Worm (Caenorhabditis elegans) whole organism, L4 larva: ENCODE results near the gene T16G1.4.

Source experiments
- D1046.2 ChIP-seq: fragments of 200-800 bp; sonication (Bioruptor generic); IDR thresholded peaks from 2 replicates; pipeline ENCODE4 v1.3.6; 2022; ENCODE audit warnings: missing genetic modification characterization, missing compliant biosample characterization
- F37D6.2 ChIP-seq: sonication (generic microtip); optimal IDR thresholded peaks from 2 replicates; lab custom pipeline; 2016; ENCODE audit warnings: mild to moderate bottlenecking, missing genetic modification characterization, missing compliant biosample characterization
- R02D3.7 ChIP-seq: fragments of 150-350 bp; sonication (generic microtip); optimal IDR thresholded peaks from 3 replicates; lab custom pipeline; 2014; ENCODE audit warnings: missing biosample characterization, missing genetic modification characterization
- T20F7.1 ChIP-seq: fragments of 200-800 bp; sonication (Bioruptor generic); optimal IDR thresholded peaks from 2 replicates; lab custom pipeline; 2018; ENCODE audit warnings: mild to moderate bottlenecking, missing genetic modification characterization, missing compliant biosample characterization
- Y105C5A.15 ChIP-seq: fragments of 200-800 bp; sonication (Bioruptor generic); IDR thresholded peaks from 2 replicates; pipeline ENCODE4 v1.3.6; 2022; ENCODE audit warnings: missing genetic modification characterization, missing compliant biosample characterization
- Y48G9A.11 ChIP-seq: fragments of 200-800 bp; sonication (Bioruptor generic); IDR thresholded peaks from 2 replicates; pipeline ENCODE4 v1.3.6; 2022; ENCODE audit warnings: missing genetic modification reagents, missing genetic modification characterization, missing compliant biosample characterization
- ZK546.5 ChIP-seq, 2 experiments: sonication (generic microtip); optimal IDR thresholded peaks; 2 replicates each; lab custom pipeline; 2017; ENCODE audit warnings: missing biosample characterization in 2 of 2, missing genetic modification characterization in 2 of 2
- ama-1 ChIP-seq: fragments of 150-350 bp; optimal IDR thresholded peaks from 2 replicates; lab custom pipeline; 2014; ENCODE audit warnings: inconsistent platforms, mixed read lengths
- attf-4 ChIP-seq: sonication (generic microtip); optimal IDR thresholded peaks from 3 replicates; lab custom pipeline; 2017; ENCODE audit warnings: missing biosample characterization, missing genetic modification characterization
- ceh-20 ChIP-seq: fragments of 200-800 bp; sonication (Bioruptor generic); IDR thresholded peaks from 2 replicates; pipeline ENCODE4 v1.3.6; 2022; ENCODE audit warnings: missing genetic modification reagents, missing genetic modification characterization, missing compliant biosample characterization
- ceh-82 ChIP-seq: sonication (generic microtip); optimal IDR thresholded peaks from 2 replicates; lab custom pipeline; 2017; ENCODE audit warnings: missing biosample characterization, missing genetic modification characterization
- ctbp-1 ChIP-seq: fragments of 200-800 bp; sonication (Bioruptor generic); IDR thresholded peaks from 2 replicates; pipeline ENCODE4 v1.3.6; 2022; ENCODE audit warnings: missing genetic modification reagents, missing genetic modification characterization, missing compliant biosample characterization
- daf-12 ChIP-seq: fragments of 150-350 bp; optimal IDR thresholded peaks from 2 replicates; lab custom pipeline; 2014; ENCODE audit warnings: missing biosample characterization, missing genetic modification reagents, missing genetic modification characterization
- daf-16 ChIP-seq, 3 experiments: sonication (generic microtip); optimal IDR thresholded peaks; 2 replicates each; lab custom pipeline; 2016 to 2017; ENCODE audit warnings: missing genetic modification characterization in 3 of 3, missing genetic modification reagents in 3 of 3, mild to moderate bottlenecking in 2 of 3, missing compliant biosample characterization in 2 of 3, missing biosample characterization in 1 of 3, moderate library complexity in 1 of 3
- daf-19 ChIP-seq: fragments of 200-800 bp; sonication (Bioruptor generic); conservative IDR thresholded peaks from 2 replicates; pipeline ENCODE4 v1.3.6; 2022; ENCODE audit warnings: missing genetic modification characterization, missing compliant biosample characterization
- dmd-6 ChIP-seq: fragments of 200-800 bp; sonication (Bioruptor generic); IDR thresholded peaks from 2 replicates; pipeline ENCODE4 v1.3.6; 2022; ENCODE audit warnings: missing genetic modification reagents, missing genetic modification characterization, missing compliant biosample characterization
- dpl-1 ChIP-seq: fragments of 150-350 bp; optimal IDR thresholded peaks from 2 replicates; lab custom pipeline; 2014; ENCODE audit warnings: missing biosample characterization, missing genetic modification reagents, missing genetic modification characterization
- duxl-1 ChIP-seq: sonication (generic microtip); optimal IDR thresholded peaks from 2 replicates; lab custom pipeline; 2016; ENCODE audit warnings: mild to moderate bottlenecking, missing genetic modification characterization, moderate library complexity, missing compliant biosample characterization; ENCODE audit not compliant: poor library complexity
- dve-1 ChIP-seq: sonication (generic microtip); optimal IDR thresholded peaks from 2 replicates; lab custom pipeline; 2017; ENCODE audit warnings: antibody characterized with exemption, mild to moderate bottlenecking, missing genetic modification characterization, missing compliant biosample characterization; ENCODE audit not compliant: insufficient read depth
- egl-27 ChIP-seq: sonication (generic microtip); optimal IDR thresholded peaks from 3 replicates; lab custom pipeline; 2017; ENCODE audit warnings: missing biosample characterization, missing genetic modification reagents, missing genetic modification characterization
- egl-43 ChIP-seq: fragments of 200-800 bp; sonication (Bioruptor generic); IDR thresholded peaks from 2 replicates; pipeline ENCODE4 v1.3.6; 2022; ENCODE audit warnings: missing genetic modification reagents, missing genetic modification characterization, missing compliant biosample characterization
- gei-8 ChIP-seq: fragments of 200-800 bp; sonication (Bioruptor generic); optimal IDR thresholded peaks from 2 replicates; lab custom pipeline; 2018; ENCODE audit warnings: mild to moderate bottlenecking, missing genetic modification characterization, missing compliant biosample characterization
- hlh-30 ChIP-seq: sonication (generic microtip); optimal IDR thresholded peaks from 2 replicates; lab custom pipeline; 2017; ENCODE audit warnings: antibody characterized with exemption, mild to moderate bottlenecking, missing genetic modification characterization, missing compliant biosample characterization; ENCODE audit not compliant: insufficient read depth
- jun-1 ChIP-seq: fragments of 150-350 bp; optimal IDR thresholded peaks from 2 replicates; lab custom pipeline; 2014; ENCODE audit warnings: missing biosample characterization, missing genetic modification reagents, missing genetic modification characterization
- lim-7 ChIP-seq: fragments of 200-800 bp; sonication (Bioruptor generic); IDR thresholded peaks from 2 replicates; pipeline ENCODE4 v1.3.6; 2022; ENCODE audit warnings: missing genetic modification characterization, missing compliant biosample characterization
- lin-15B ChIP-seq: fragments of 150-350 bp; sonication (generic microtip); optimal IDR thresholded peaks from 3 replicates; lab custom pipeline; 2014; ENCODE audit warnings: missing biosample characterization, missing genetic modification characterization
- lin-29 ChIP-seq: fragments of 200-800 bp; sonication (Bioruptor generic); IDR thresholded peaks from 2 replicates; pipeline ENCODE4 v1.3.6; 2022; ENCODE audit warnings: missing genetic modification reagents, missing genetic modification characterization, missing compliant biosample characterization
- madf-9 ChIP-seq: fragments of 200-800 bp; sonication (Bioruptor generic); conservative IDR thresholded peaks from 2 replicates; pipeline ENCODE4 v1.3.6; 2022; ENCODE audit warnings: missing genetic modification reagents, missing genetic modification characterization, missing compliant biosample characterization
- mep-1 ChIP-seq: fragments of 150-350 bp; sonication (generic microtip); optimal IDR thresholded peaks from 3 replicates; lab custom pipeline; 2014; ENCODE audit warnings: missing biosample characterization, missing genetic modification characterization
- mes-2 ChIP-seq: sonication (generic microtip); optimal IDR thresholded peaks from 2 replicates; lab custom pipeline; 2016; ENCODE audit warnings: missing genotype, mild to moderate bottlenecking, missing genetic modification characterization, missing compliant biosample characterization; ENCODE audit not compliant: poor library complexity, severe bottlenecking
- mxl-2 ChIP-seq: fragments of 200-800 bp; sonication (Bioruptor generic); conservative IDR thresholded peaks from 2 replicates; pipeline ENCODE4 v1.3.6; 2022; ENCODE audit warnings: missing genetic modification reagents, missing genetic modification characterization, missing compliant biosample characterization
- nhr-102 ChIP-seq: sonication (generic microtip); optimal IDR thresholded peaks from 2 replicates; lab custom pipeline; 2016; ENCODE audit warnings: mild to moderate bottlenecking, missing genetic modification characterization, moderate library complexity, missing compliant biosample characterization
- nhr-25 ChIP-seq: sonication (generic microtip); optimal IDR thresholded peaks from 2 replicates; lab custom pipeline; 2017; ENCODE audit warnings: missing genetic modification characterization, mild to moderate bottlenecking, missing compliant biosample characterization, antibody characterized with exemption, moderate library complexity, borderline replicate concordance; ENCODE audit not compliant: insufficient read depth
- nhr-48 ChIP-seq: sonication (generic microtip); optimal IDR thresholded peaks from 2 replicates; lab custom pipeline; 2016; ENCODE audit warnings: mild to moderate bottlenecking, missing genetic modification characterization, missing compliant biosample characterization
- nhr-6 ChIP-seq: fragments of 150-350 bp; optimal IDR thresholded peaks from 2 replicates; lab custom pipeline; 2014; ENCODE audit warnings: missing biosample characterization, missing genetic modification characterization
- nhr-76 ChIP-seq: fragments of 150-350 bp; optimal IDR thresholded peaks from 2 replicates; lab custom pipeline; 2014; ENCODE audit warnings: missing biosample characterization, missing genetic modification characterization
- nhr-77 ChIP-seq: fragments of 150-350 bp; optimal IDR thresholded peaks from 2 replicates; lab custom pipeline; 2014; ENCODE audit warnings: missing biosample characterization, missing genetic modification characterization
- php-3 ChIP-seq: fragments of 200-800 bp; sonication (Bioruptor generic); IDR thresholded peaks from 2 replicates; pipeline ENCODE4 v1.3.6; 2022; ENCODE audit warnings: missing genetic modification reagents, missing genetic modification characterization, missing compliant biosample characterization
- pqm-1 ChIP-seq: sonication (generic microtip); optimal IDR thresholded peaks from 2 replicates; lab custom pipeline; 2017; ENCODE audit warnings: missing biosample characterization, missing genetic modification characterization
- set-16 ChIP-seq: fragments of 200-800 bp; sonication (Bioruptor generic); IDR thresholded peaks from 2 replicates; pipeline ENCODE4 v1.3.6; 2022; ENCODE audit warnings: missing genetic modification reagents, missing genetic modification characterization, missing compliant biosample characterization
- skn-1 ChIP-seq: fragments of 150-350 bp; optimal IDR thresholded peaks from 2 replicates; lab custom pipeline; 2014; ENCODE audit warnings: missing biosample characterization, missing genetic modification characterization
- snpc-1.2 ChIP-seq: fragments of 200-800 bp; sonication (Bioruptor generic); IDR thresholded peaks from 2 replicates; pipeline ENCODE4 v1.3.6; 2022; ENCODE audit warnings: missing genetic modification reagents, missing genetic modification characterization, missing compliant biosample characterization
- snpc-4 ChIP-seq: fragments of 150-350 bp; optimal IDR thresholded peaks from 2 replicates; lab custom pipeline; 2014; ENCODE audit warnings: missing biosample characterization, missing genetic modification characterization
- spr-3 ChIP-seq: fragments of 200-800 bp; sonication (Bioruptor generic); optimal IDR thresholded peaks from 2 replicates; lab custom pipeline; 2018; ENCODE audit warnings: mild to moderate bottlenecking, missing genetic modification characterization, missing compliant biosample characterization
- tra-1 ChIP-seq: fragments of 200-800 bp; sonication (Bioruptor generic); IDR thresholded peaks from 2 replicates; pipeline ENCODE4 v1.3.6; 2022; ENCODE audit warnings: missing genetic modification reagents, missing genetic modification characterization, missing compliant biosample characterization
- unc-130 ChIP-seq: sonication (generic microtip); optimal IDR thresholded peaks from 2 replicates; lab custom pipeline; 2016; ENCODE audit warnings: missing genetic modification reagents, missing genetic modification characterization, missing compliant biosample characterization
- unc-39 ChIP-seq: sonication (generic microtip); optimal IDR thresholded peaks from 2 replicates; lab custom pipeline; 2017; ENCODE audit warnings: missing biosample characterization, missing genetic modification characterization
- vab-7 ChIP-seq: fragments of 200-800 bp; sonication (Bioruptor generic); IDR thresholded peaks from 2 replicates; pipeline ENCODE4 v1.3.6; 2022; ENCODE audit warnings: missing genetic modification reagents, missing genetic modification characterization, missing compliant biosample characterization
- zag-1 ChIP-seq: fragments of 150-350 bp; optimal IDR thresholded peaks from 2 replicates; lab custom pipeline; 2014; ENCODE audit warnings: missing biosample characterization, missing genetic modification characterization
- zfp-3 ChIP-seq: fragments of 200-800 bp; sonication (Bioruptor generic); conservative IDR thresholded peaks from 2 replicates; pipeline ENCODE4 v1.3.6; 2022; ENCODE audit warnings: missing genetic modification reagents, missing genetic modification characterization, missing compliant biosample characterization
- zip-11 ChIP-seq: fragments of 200-800 bp; sonication (Bioruptor generic); IDR thresholded peaks from 2 replicates; pipeline ENCODE4 v1.3.6; 2022; ENCODE audit warnings: missing genetic modification characterization, missing compliant biosample characterization
- zip-2 ChIP-seq: fragments of 150-350 bp; optimal IDR thresholded peaks from 2 replicates; lab custom pipeline; 2014; ENCODE audit warnings: missing biosample characterization, missing genetic modification characterization

The T16G1.4 gene

ce11 chrV:12921680-12922079, 20.0 kb downstream of the T16G1.4 start (continued):
- no peak for TF ChIP-seq madf-9 (GFP tag; lab: Robert Waterston, UW)
- TF ChIP-seq skn-1 (tag; lab: Kevin White, UChicago), result no peak
- TF ChIP-seq zip-11, result no peak
- no peak for TF ChIP-seq F37D6.2
- TF ChIP-seq set-16 (GFP tag; lab: Robert Waterston, UW), result no peak
- TF ChIP-seq unc-130 (GFP tag; lab: Kevin White, UChicago), result no peak
- TF ChIP-seq ceh-20, result no peak
- no peak for TF ChIP-seq zag-1 (tag; lab: Kevin White, UChicago)
- TF ChIP-seq zip-2 (tag; lab: Kevin White, UChicago), result no peak
- no peak for TF ChIP-seq ZK546.5 (tag; optimal IDR thresholded peaks at IDR 0.05; lab: Kevin White, UChicago)
- peak; percentile 61 for TF ChIP-seq dve-1 (tag; lab: Kevin White, UChicago)
- TF ChIP-seq nhr-77, result peak; percentile 25
- peak; percentile 52; the same call in 1 of the 2 replicates for TF ChIP-seq php-3 (GFP tag; lab: Robert Waterston, UW)
- TF ChIP-seq mes-2 (tag; lab: Kevin White, UChicago), result no peak
- no peak for TF ChIP-seq nhr-102
- TF ChIP-seq lin-15B (tag; lab: Kevin White, UChicago), result no peak
- no peak for TF ChIP-seq nhr-25 (tag; lab: Kevin White, UChicago)
- peak; percentile 76 for TF ChIP-seq pqm-1 (tag; lab: Kevin White, UChicago)
- no peak for TF ChIP-seq snpc-4 (tag; lab: Kevin White, UChicago)
- no peak for TF ChIP-seq ctbp-1 (GFP tag; lab: Robert Waterston, UW)
- TF ChIP-seq egl-27 (tag; lab: Kevin White, UChicago), result no peak
- TF ChIP-seq lin-29 (GFP tag; lab: Robert Waterston, UW), result no peak
- TF ChIP-seq nhr-76 (tag; lab: Kevin White, UChicago), result no peak
- no peak for TF ChIP-seq duxl-1
- peak; percentile 88 for TF ChIP-seq dmd-6
- no peak for TF ChIP-seq zfp-3
- no peak for TF ChIP-seq daf-19 (GFP tag; lab: Robert Waterston, UW)
- no peak for TF ChIP-seq gei-8 (GFP tag; lab: Kevin White, UChicago)
- TF ChIP-seq Y105C5A.15 (GFP tag; lab: Robert Waterston, UW), result no peak
- no peak for TF ChIP-seq attf-4
- no peak for TF ChIP-seq spr-3 (GFP tag; lab: Kevin White, UChicago)
- no peak for TF ChIP-seq vab-7 (GFP tag; lab: Robert Waterston, UW)
- TF ChIP-seq hlh-30 (tag; lab: Kevin White, UChicago), result peak; percentile 54
- TF ChIP-seq egl-43, result no peak
- no peak for TF ChIP-seq D1046.2 (GFP tag; lab: Robert Waterston, UW)
- TF ChIP-seq jun-1 (tag; lab: Kevin White, UChicago), result no peak
- TF ChIP-seq ceh-82 (tag; lab: Kevin White, UChicago), result no peak
- TF ChIP-seq nhr-6 (tag; lab: Kevin White, UChicago), result peak; percentile 48
- no peak for TF ChIP-seq snpc-1.2 (GFP tag; lab: Robert Waterston, UW)
- TF ChIP-seq lim-7 (GFP tag; lab: Robert Waterston, UW), result no peak
- no peak for TF ChIP-seq ama-1
- TF ChIP-seq R02D3.7, result no peak
- TF ChIP-seq mep-1 (tag; lab: Kevin White, UChicago), result no peak
- no peak for TF ChIP-seq daf-12 (tag; lab: Kevin White, UChicago)
- TF ChIP-seq Y48G9A.11 (GFP tag; lab: Robert Waterston, UW), result no peak
- no peak for TF ChIP-seq T20F7.1 (GFP tag; lab: Kevin White, UChicago)
- TF ChIP-seq dpl-1 (GFP tag; lab: Kevin White, UChicago), result no peak
- TF ChIP-seq unc-39 (tag; lab: Kevin White, UChicago), result no peak
- no peak for TF ChIP-seq nhr-48
- no peak for TF ChIP-seq mxl-2
- TF ChIP-seq daf-16 (GFP tag; optimal IDR thresholded peaks at IDR 0.05; lab: Kevin White, UChicago), result no peak
- TF ChIP-seq daf-16 (tag; optimal IDR thresholded peaks at IDR 0.05; lab: Kevin White, UChicago), result peak; percentile 68
- no peak for TF ChIP-seq tra-1 (GFP tag; lab: Robert Waterston, UW)
